Fruit fly (Drosophila melanogaster): ENCODE measurements around the gene ush.

Gene ush

dm6 chr2L:470336-470934, 5.6 kb upstream of the ush start (continued):
- TF ChIP-seq salr (GFP tag; optimal IDR thresholded peaks at IDR 0.05): peak in 1 of 2 experiments; percentile 60
- peak; percentile 23 for TF ChIP-seq Eip75B (GFP tag; optimal IDR thresholded peaks at IDR 0.05)
- TF ChIP-seq Blimp-1 (GFP tag; optimal IDR thresholded peaks at IDR 0.05): no peak
- peak; percentile 11 for TF ChIP-seq fd85E (GFP tag; optimal IDR thresholded peaks at IDR 0.05)
- TF ChIP-seq CG8119 (GFP tag; IDR thresholded peaks at IDR 0.05): peak; percentile 59; the same call in 2 of the 3 replicates
- TF ChIP-seq spab (GFP tag; optimal IDR thresholded peaks at IDR 0.05): peak; percentile 5
- TF ChIP-seq pdm3 (GFP tag; optimal IDR thresholded peaks at IDR 0.05): peak; percentile 58
- TF ChIP-seq Hr38 (GFP tag; optimal IDR thresholded peaks at IDR 0.05): no peak
- no peak for TF ChIP-seq CG8319 (GFP tag; optimal IDR thresholded peaks at IDR 0.05)
- peak; percentile 71 for TF ChIP-seq Hr39 (GFP tag; optimal IDR thresholded peaks at IDR 0.05)
- TF ChIP-seq esn (GFP tag; optimal IDR thresholded peaks at IDR 0.05): peak; percentile 52
- peak; percentile 11 for TF ChIP-seq CG3032 (tag; optimal IDR thresholded peaks at IDR 0.05)
- TF ChIP-seq CG6854 (GFP tag; optimal IDR thresholded peaks at IDR 0.05): no peak
- TF ChIP-seq Ets96B (tag; optimal IDR thresholded peaks at IDR 0.05): no peak
- TF ChIP-seq Sox15 (GFP tag; optimal IDR thresholded peaks at IDR 0.05): peak; percentile 15
- TF ChIP-seq CG1621 (tag; optimal IDR thresholded peaks at IDR 0.05): no peak
- TF ChIP-seq net (GFP tag; optimal IDR thresholded peaks at IDR 0.05): peak; percentile 60
- no peak for TF ChIP-seq dsx (GFP tag; optimal IDR thresholded peaks at IDR 0.05; ENCODE audit: poor library complexity, severe bottlenecking)
- TF ChIP-seq CG11294 (GFP tag; IDR thresholded peaks at IDR 0.05): peak; percentile 57; the same call in 1 of the 2 replicates
- peak; percentile 1 for TF ChIP-seq CG9139 (GFP tag; optimal IDR thresholded peaks at IDR 0.05)
- peak; percentile 85 for TF ChIP-seq vri (GFP tag; optimal IDR thresholded peaks at IDR 0.05)
- TF ChIP-seq OdsH (GFP tag; optimal IDR thresholded peaks at IDR 0.05): peak; percentile 68
- TF ChIP-seq acj6 (GFP tag; optimal IDR thresholded peaks at IDR 0.05): peak; percentile 41
- TF ChIP-seq CG11762 (GFP tag; optimal IDR thresholded peaks at IDR 0.05; ENCODE audit: insufficient read depth): peak; percentile 44
- TF ChIP-seq Sox14 (GFP tag; optimal IDR thresholded peaks at IDR 0.05): peak; percentile 64
- peak; percentile 52 for TF ChIP-seq CG34406 (GFP tag; optimal IDR thresholded peaks at IDR 0.05)
- TF ChIP-seq Hr4 (GFP tag; optimal IDR thresholded peaks at IDR 0.05): peak; percentile 74
- TF ChIP-seq achi (GFP tag; optimal IDR thresholded peaks at IDR 0.05): peak; percentile 39
- peak; percentile 68 for TF ChIP-seq CG6808 (GFP tag; optimal IDR thresholded peaks at IDR 0.05)
- TF ChIP-seq Eip78C (GFP tag): peak; percentile 76
- TF ChIP-seq eg (GFP tag; IDR thresholded peaks at IDR 0.05): peak; percentile 82
- TF ChIP-seq CG16779 (tag; optimal IDR thresholded peaks at IDR 0.05): no peak
- TF ChIP-seq Smox (GFP tag; optimal IDR thresholded peaks at IDR 0.05): peak; percentile 32
- no peak for TF ChIP-seq CG10631 (GFP tag; optimal IDR thresholded peaks at IDR 0.05)
- TF ChIP-seq Ets21C (GFP tag; optimal IDR thresholded peaks at IDR 0.05): peak; percentile 54
- peak; percentile 51 for TF ChIP-seq CG4318 (GFP tag; optimal IDR thresholded peaks at IDR 0.05)
- no peak for TF ChIP-seq Eip93F (GFP tag; optimal IDR thresholded peaks at IDR 0.05)
- TF ChIP-seq dac (GFP tag; optimal IDR thresholded peaks at IDR 0.05): peak; percentile 13
- peak; percentile 62 for TF ChIP-seq Met (GFP tag; optimal IDR thresholded peaks at IDR 0.05)
- peak; percentile 57 for TF ChIP-seq Sox102F (GFP tag; optimal IDR thresholded peaks at IDR 0.05)

dm6 chr2L:471021-471479, 5.0 kb upstream of the ush start:
- TF ChIP-seq CG15336 (GFP tag; IDR thresholded peaks at IDR 0.05) (no peak), CG6276 (GFP tag; optimal IDR thresholded peaks at IDR 0.05) (peak; percentile 65), CG11762 (GFP tag; optimal IDR thresholded peaks at IDR 0.05; ENCODE audit: insufficient read depth) (peak; percentile 49), CG6808 (GFP tag; optimal IDR thresholded peaks at IDR 0.05) (no peak), Blimp-1 (GFP tag; optimal IDR thresholded peaks at IDR 0.05) (peak; percentile 49), lz (GFP tag; optimal IDR thresholded peaks at IDR 0.05) (peak; percentile 13), Gug (GFP tag; IDR thresholded peaks at IDR 0.05) (no peak), Smox (GFP tag; optimal IDR thresholded peaks at IDR 0.05) (peak; percentile 48), CG6854 (GFP tag; optimal IDR thresholded peaks at IDR 0.05) (no peak), cyc (GFP tag; optimal IDR thresholded peaks at IDR 0.05) (peak; percentile 2), CG3032 (tag; optimal IDR thresholded peaks at IDR 0.05) (peak; percentile 44), Hr4 (GFP tag; optimal IDR thresholded peaks at IDR 0.05) (peak; percentile 47), CG8119 (GFP tag; IDR thresholded peaks at IDR 0.05) (no peak), CG10669 (GFP tag; optimal IDR thresholded peaks at IDR 0.05) (peak; percentile 45), acj6 (GFP tag; optimal IDR thresholded peaks at IDR 0.05) (peak; percentile 65), CG9139 (GFP tag; optimal IDR thresholded peaks at IDR 0.05) (peak; percentile 2), Ets96B (tag; optimal IDR thresholded peaks at IDR 0.05) (peak; percentile 59), dac (GFP tag; optimal IDR thresholded peaks at IDR 0.05) (no peak), Met (GFP tag; optimal IDR thresholded peaks at IDR 0.05) (peak; percentile 46), Sox102F (GFP tag; optimal IDR thresholded peaks at IDR 0.05) (peak; percentile 25), CG34406 (GFP tag; optimal IDR thresholded peaks at IDR 0.05) (peak; percentile 35), spab (GFP tag; optimal IDR thresholded peaks at IDR 0.05) (no peak), eg (GFP tag; IDR thresholded peaks at IDR 0.05) (peak; percentile 79), Eip93F (GFP tag; optimal IDR thresholded peaks at IDR 0.05) (no peak), topi (GFP tag; optimal IDR thresholded peaks at IDR 0.05) (peak; percentile 34), CG8632 (GFP tag; optimal IDR thresholded peaks at IDR 0.05) (peak; percentile 51)
